Worm (Caenorhabditis elegans) whole organism, dauer: ENCODE data around the gene coel-1.

Experiments used
- unc-62 ChIP-seq: sonication (generic microtip); optimal IDR thresholded peaks from 2 replicates; lab custom pipeline; 2017; ENCODE audit warnings: missing biosample characterization, missing genetic modification reagents, missing genetic modification characterization

The coel-1 gene

ce11 chrX:4265283-4265907, at the start of gene coel-1:
TSS of gene coel-1 (plus strand) at chrX:4265663.
- no peak for TF ChIP-seq unc-62 (GFP tag; lab: Kevin White, UChicago)

ce11 chrX:4216894-4217293, 48.6 kb upstream of the coel-1 start, which contains the start of the genes F20B6.10 and hpk-1:
TSS of gene F20B6.10 (minus strand) at chrX:4217196.
TSS of gene hpk-1 (minus strand) at chrX:4217290.
- TF ChIP-seq unc-62 (GFP tag; lab: Kevin White, UChicago), result no peak

- no peak for TF ChIP-seq unc-62 (GFP tag; lab: Kevin White, UChicago)
These were observed 47.3 kb upstream of the coel-1 start, which contains the start of gene W01H2.2 for ce11 chrX:4218174-4218573. TSS of gene W01H2.2 (minus strand) at chrX:4218458.

ce11 chrX:4219487-4219886, 46.0 kb upstream of the coel-1 start:
- TF ChIP-seq unc-62 (GFP tag; lab: Kevin White, UChicago), result no peak

ce11 chrX:4222200-4222599, 43.3 kb upstream of the coel-1 start:
- no peak for TF ChIP-seq unc-62 (GFP tag; lab: Kevin White, UChicago)

- no peak for TF ChIP-seq unc-62 (GFP tag; lab: Kevin White, UChicago)
These were observed 42.6 kb upstream of the coel-1 start for ce11 chrX:4222779-4223387.

- TF ChIP-seq unc-62 (GFP tag; lab: Kevin White, UChicago), result no peak
These were observed 29.7 kb upstream of the coel-1 start, which contains the start of gene rab-37 for ce11 chrX:4235752-4236151. TSS of gene rab-37 (minus strand) at chrX:4235852.

ce11 chrX:4238971-4239370, 26.5 kb upstream of the coel-1 start:
- no peak for TF ChIP-seq unc-62 (GFP tag; lab: Kevin White, UChicago)

- TF ChIP-seq unc-62 (GFP tag; lab: Kevin White, UChicago), result no peak
These were observed 20.9 kb upstream of the coel-1 start for ce11 chrX:4244489-4245123.

ce11 chrX:4245124-4245523, 20.3 kb upstream of the coel-1 start:
- no peak for TF ChIP-seq unc-62 (GFP tag; lab: Kevin White, UChicago)

- no peak for TF ChIP-seq unc-62 (GFP tag; lab: Kevin White, UChicago)
These were observed 19.2 kb upstream of the coel-1 start for ce11 chrX:4246237-4246697.

ce11 chrX:4246867-4247591, 18.4 kb upstream of the coel-1 start, which contains the start of gene F48D6.4:
TSS of gene F48D6.4 (minus strand) at chrX:4247212.
- TF ChIP-seq unc-62 (GFP tag; lab: Kevin White, UChicago), result no peak

- no peak for TF ChIP-seq unc-62 (GFP tag; lab: Kevin White, UChicago)
These were observed 17.0 kb upstream of the coel-1 start for ce11 chrX:4248417-4248816.

ce11 chrX:4248949-4249348, 16.5 kb upstream of the coel-1 start, which contains the start of gene hlh-13:
TSS of gene hlh-13 (plus strand) at chrX:4249249.
- TF ChIP-seq unc-62 (GFP tag; lab: Kevin White, UChicago), result no peak

- TF ChIP-seq unc-62 (GFP tag; lab: Kevin White, UChicago), result no peak
These were observed 13.4 kb upstream of the coel-1 start, which contains the start of gene srv-5 for ce11 chrX:4252047-4252446. TSS of gene srv-5 (plus strand) at chrX:4252347.
